Fruit fly (Drosophila melanogaster) whole organism, embryonic: Measurements from ENCODE around the gene Cpr30B.

Experiments
- ATbp ChIP-seq: fragments of 200-800 bp; sonication (Bioruptor generic); optimal IDR thresholded peaks from 2 replicates; lab custom pipeline; 2017; ENCODE audit warnings: missing biosample characterization, mild to moderate bottlenecking, missing genetic modification characterization, missing genetic modification reagents
- Atf-2 ChIP-seq: fragments of 200-800 bp; sonication (Bioruptor generic); optimal IDR thresholded peaks from 2 replicates; lab custom pipeline; 2016; ENCODE audit warnings: missing biosample characterization, missing genetic modification characterization
- Awh ChIP-seq: fragments of 200-800 bp; sonication (Bioruptor generic); IDR thresholded peaks from 2 replicates; pipeline ENCODE4, ENCODE4 v1.3.6; 2022; ENCODE audit warnings: missing biosample characterization, missing genetic modification characterization
- Blimp-1 ChIP-seq: fragments of 200-800 bp; sonication (Bioruptor generic); optimal IDR thresholded peaks from 3 replicates; lab custom pipeline; 2018; ENCODE audit warnings: missing biosample characterization, missing genetic modification characterization, mild to moderate bottlenecking, moderate library complexity, missing genetic modification reagents
- CG10431 ChIP-seq: fragments of 200-800 bp; sonication (Bioruptor generic); optimal IDR thresholded peaks from 3 replicates; lab custom pipeline; 2018; ENCODE audit warnings: missing biosample characterization, mild to moderate bottlenecking, missing genetic modification characterization
- CG11560 ChIP-seq: fragments of 200-800 bp; sonication (Bioruptor generic); IDR thresholded peaks from 3 replicates; pipeline ENCODE4 v1.3.6; 2022; ENCODE audit warnings: missing biosample characterization, missing genetic modification characterization
- CG12155 ChIP-seq: fragments of 200-800 bp; sonication (Bioruptor generic); optimal IDR thresholded peaks from 3 replicates; lab custom pipeline; 2016; ENCODE audit warnings: missing biosample characterization, missing genetic modification characterization
- CG12391 ChIP-seq: fragments of 200-800 bp; sonication (Bioruptor generic); optimal IDR thresholded peaks from 3 replicates; lab custom pipeline; 2018; ENCODE audit warnings: missing biosample characterization, mild to moderate bottlenecking, missing genetic modification characterization, moderate library complexity
- CG13287 ChIP-seq: fragments of 200-800 bp; sonication (Bioruptor generic); IDR thresholded peaks from 2 replicates; pipeline ENCODE4 v1.3.6; 2022; ENCODE audit warnings: missing biosample characterization, missing genetic modification characterization; ENCODE audit not compliant: partially characterized antibody
- CG15514 ChIP-seq: fragments of 200-800 bp; sonication (Bioruptor generic); optimal IDR thresholded peaks from 3 replicates; lab custom pipeline; 2017; ENCODE audit warnings: missing biosample characterization, missing genetic modification characterization, mild to moderate bottlenecking, moderate library complexity, missing genetic modification reagents
- CG1647 ChIP-seq: fragments of 200-800 bp; sonication (Bioruptor generic); optimal IDR thresholded peaks from 3 replicates; lab custom pipeline; 2016; ENCODE audit warnings: missing biosample characterization, missing genetic modification characterization
- CG17359 ChIP-seq: fragments of 200-800 bp; sonication (Bioruptor generic); optimal IDR thresholded peaks from 3 replicates; lab custom pipeline; 2018; ENCODE audit warnings: missing biosample characterization, mild to moderate bottlenecking, missing genetic modification characterization, moderate library complexity
- CG1832 ChIP-seq: fragments of 200-800 bp; sonication (Bioruptor generic); optimal IDR thresholded peaks from 2 replicates; lab custom pipeline; 2017; ENCODE audit warnings: missing biosample characterization, mild to moderate bottlenecking, missing genetic modification characterization, inconsistent platforms
- CG2712 ChIP-seq: fragments of 200-800 bp; optimal IDR thresholded peaks from 3 replicates; lab custom pipeline; 2019; ENCODE audit warnings: missing biosample characterization, mild to moderate bottlenecking, missing genetic modification characterization, moderate library complexity
- CG2875 ChIP-seq: fragments of 200-800 bp; sonication (Bioruptor generic); optimal IDR thresholded peaks from 2 replicates; lab custom pipeline; 2017; ENCODE audit warnings: missing biosample characterization, mild to moderate bottlenecking, missing genetic modification characterization, missing genetic modification reagents
- CG34422 ChIP-seq: fragments of 200-800 bp; sonication (Bioruptor generic); IDR thresholded peaks from 3 replicates; pipeline ENCODE4 v1.3.6; 2022; ENCODE audit warnings: missing biosample characterization, missing genetic modification characterization
- CG4820 ChIP-seq: fragments of 200-800 bp; sonication (Bioruptor generic); optimal IDR thresholded peaks from 3 replicates; lab custom pipeline; 2016; ENCODE audit warnings: missing biosample characterization, missing genetic modification characterization
- CG7928 ChIP-seq: fragments of 200-800 bp; sonication (Bioruptor generic); optimal IDR thresholded peaks from 2 replicates; lab custom pipeline; 2017; ENCODE audit warnings: missing biosample characterization, mild to moderate bottlenecking, missing genetic modification characterization
- CG8281 ChIP-seq: fragments of 200-800 bp; sonication (Bioruptor generic); optimal IDR thresholded peaks from 2 replicates; lab custom pipeline; 2018; ENCODE audit warnings: missing biosample characterization, mild to moderate bottlenecking, missing genetic modification characterization, moderate library complexity
- CG8359 ChIP-seq: fragments of 200-800 bp; sonication (Bioruptor generic); optimal IDR thresholded peaks from 2 replicates; lab custom pipeline; 2017; ENCODE audit warnings: missing biosample characterization, mild to moderate bottlenecking, missing genetic modification characterization, borderline replicate concordance
- CG8924 ChIP-seq: fragments of 200-800 bp; optimal IDR thresholded peaks from 3 replicates; lab custom pipeline; 2019; ENCODE audit warnings: missing biosample characterization, mild to moderate bottlenecking, missing genetic modification characterization, moderate library complexity
- Camta ChIP-seq: fragments of 200-800 bp; sonication (Bioruptor generic); optimal IDR thresholded peaks from 2 replicates; lab custom pipeline; 2016; ENCODE audit warnings: missing biosample characterization, missing genetic modification characterization
- CrebB ChIP-seq: fragments of 200-800 bp; sonication (Bioruptor generic); optimal IDR thresholded peaks from 3 replicates; lab custom pipeline; 2018; ENCODE audit warnings: missing biosample characterization, mild to moderate bottlenecking, missing genetic modification characterization
- Dfd ChIP-seq, 2 experiments: fragments of >200 bp; optimal IDR thresholded peaks; 2 replicates each; lab custom pipeline; 2017; ENCODE audit warnings: missing biosample characterization in 2 of 2, missing genetic modification characterization in 2 of 2
- Doc2 ChIP-seq: fragments of 200-800 bp; sonication (Bioruptor generic); IDR thresholded peaks from 2 replicates; pipeline ENCODE4 v1.3.6; 2022; ENCODE audit warnings: missing biosample characterization, missing genetic modification characterization
- HmgZ ChIP-seq: fragments of 200-800 bp; sonication (Bioruptor generic); optimal IDR thresholded peaks from 2 replicates; lab custom pipeline; 2018; ENCODE audit warnings: missing biosample characterization, mild to moderate bottlenecking, missing genetic modification characterization
- Lim3 ChIP-seq: fragments of 200-800 bp; sonication (Bioruptor generic); IDR thresholded peaks from 2 replicates; pipeline ENCODE4 v1.3.6; 2022; ENCODE audit warnings: missing biosample characterization, missing genetic modification characterization
- MBD-R2 ChIP-seq: fragments of 200-800 bp; sonication (Bioruptor generic); IDR thresholded peaks from 2 replicates; pipeline ENCODE4 v1.3.6; 2022; ENCODE audit warnings: missing biosample characterization, missing genetic modification characterization
- NC2α ChIP-seq: fragments of 200-800 bp; sonication (Bioruptor generic); optimal IDR thresholded peaks from 2 replicates; lab custom pipeline; 2016; ENCODE audit warnings: missing biosample characterization, missing genetic modification characterization
- NfI ChIP-seq: fragments of 200-800 bp; sonication (Bioruptor generic); optimal IDR thresholded peaks from 3 replicates; lab custom pipeline; 2018; ENCODE audit warnings: missing biosample characterization, mild to moderate bottlenecking, missing genetic modification characterization, moderate library complexity
- Trl ChIP-seq, 3 experiments: fragments of >200 bp in 2 of 3; fragments of 200-800 bp in 1 of 3; sonication (Bioruptor generic) in 1 of 3; optimal IDR thresholded peaks; 2 replicates in 1 of 3; 3 replicates in 2 of 3; lab custom pipeline; 2016 to 2017; ENCODE audit warnings: missing biosample characterization in 1 of 3, missing genetic modification characterization in 1 of 3
- ab ChIP-seq: fragments of 200-800 bp; sonication (Bioruptor generic); optimal IDR thresholded peaks from 2 replicates; lab custom pipeline; 2016; ENCODE audit warnings: missing biosample characterization, missing genetic modification characterization
- al ChIP-seq: fragments of 200-800 bp; sonication (Bioruptor generic); IDR thresholded peaks from 2 replicates; pipeline ENCODE4 v1.3.6; 2022; ENCODE audit warnings: missing biosample characterization, missing genetic modification characterization
- ap ChIP-seq: fragments of 200-800 bp; sonication (Bioruptor generic); IDR thresholded peaks from 2 replicates; pipeline ENCODE4 v1.3.6; 2022; ENCODE audit warnings: missing biosample characterization, missing genetic modification characterization
- bcd ChIP-seq: fragments of 200-800 bp; sonication (Bioruptor generic); optimal IDR thresholded peaks from 2 replicates; lab custom pipeline; 2017; ENCODE audit warnings: missing biosample characterization, mild to moderate bottlenecking, missing genetic modification characterization
- dimm ChIP-seq: fragments of 200-800 bp; sonication (Bioruptor generic); IDR thresholded peaks from 2 replicates; pipeline ENCODE4 v1.3.6; 2022; ENCODE audit warnings: missing biosample characterization, missing genetic modification characterization
- dmrt99B ChIP-seq: fragments of 200-800 bp; sonication (Bioruptor generic); optimal IDR thresholded peaks from 2 replicates; lab custom pipeline; 2018; ENCODE audit warnings: missing biosample characterization, mild to moderate bottlenecking, missing genetic modification characterization, moderate library complexity
- dysf ChIP-seq: fragments of 200-800 bp; sonication (Bioruptor generic); IDR thresholded peaks from 3 replicates; pipeline ENCODE4 v1.3.6; 2022; ENCODE audit warnings: missing biosample characterization, missing genetic modification characterization
- emc ChIP-seq: fragments of 200-800 bp; sonication (Bioruptor generic); optimal IDR thresholded peaks from 2 replicates; lab custom pipeline; 2016; ENCODE audit warnings: missing biosample characterization, missing genetic modification characterization
- kay ChIP-seq: fragments of 200-800 bp; sonication (Bioruptor generic); optimal IDR thresholded peaks from 2 replicates; lab custom pipeline; 2016; ENCODE audit warnings: missing biosample characterization, missing genetic modification characterization
- klu ChIP-seq: fragments of 200-800 bp; sonication (Bioruptor generic); IDR thresholded peaks from 2 replicates; pipeline ENCODE4 v1.3.6; 2022; ENCODE audit warnings: missing biosample characterization, missing genetic modification characterization
- maf-S ChIP-seq: fragments of 200-800 bp; sonication (Bioruptor generic); optimal IDR thresholded peaks from 2 replicates; lab custom pipeline; 2016; ENCODE audit warnings: missing biosample characterization, missing genetic modification characterization
- phol ChIP-seq: fragments of 200-800 bp; sonication (Bioruptor generic); optimal IDR thresholded peaks from 3 replicates; lab custom pipeline; 2018; ENCODE audit warnings: missing biosample characterization, mild to moderate bottlenecking, missing genetic modification characterization, moderate library complexity
- pum ChIP-seq: fragments of 200-800 bp; sonication (Bioruptor generic); optimal IDR thresholded peaks from 2 replicates; lab custom pipeline; 2016; ENCODE audit warnings: missing biosample characterization, missing genetic modification characterization
- pzg ChIP-seq: fragments of 200-800 bp; sonication (Bioruptor generic); optimal IDR thresholded peaks from 3 replicates; lab custom pipeline; 2018; ENCODE audit warnings: missing biosample characterization, mild to moderate bottlenecking, missing genetic modification characterization, moderate library complexity
- row ChIP-seq: fragments of 200-800 bp; sonication (Bioruptor generic); IDR thresholded peaks from 3 replicates; pipeline ENCODE4 v1.3.6; 2022; ENCODE audit warnings: missing biosample characterization, missing genetic modification characterization
- run ChIP-seq: fragments of 200-800 bp; sonication (Bioruptor generic); optimal IDR thresholded peaks from 3 replicates; lab custom pipeline; 2018; ENCODE audit warnings: missing biosample characterization, mild to moderate bottlenecking, missing genetic modification characterization
- sqz ChIP-seq: fragments of 200-800 bp; sonication (Bioruptor generic); optimal IDR thresholded peaks from 3 replicates; lab custom pipeline; 2018; ENCODE audit warnings: missing biosample characterization, mild to moderate bottlenecking, missing genetic modification characterization
- unc-4 ChIP-seq: fragments of 200-800 bp; sonication (Bioruptor generic); IDR thresholded peaks from 2 replicates; pipeline ENCODE4 v1.3.6; 2022; ENCODE audit warnings: missing biosample characterization, missing genetic modification characterization; ENCODE audit not compliant: partially characterized antibody
- usp ChIP-seq: fragments of >200 bp; optimal IDR thresholded peaks from 2 replicates; lab custom pipeline; 2017; ENCODE audit warnings: missing biosample characterization, missing genetic modification characterization

Cpr30B gene

dm6 chr2L:9525719-9526118 is 17.0 kb upstream of the Cpr30B start (continued):
- TF ChIP-seq CG15514 (GFP tag; lab: Kevin White, UChicago) (peak; percentile 88), kay (GFP tag; lab: Kevin White, UChicago) (peak; percentile 80), bcd (GFP tag; lab: Kevin White, UChicago) (peak; percentile 83), Atf-2 (GFP tag; lab: Kevin White, UChicago) (peak; percentile 76), sqz (GFP tag; lab: Kevin White, UChicago) (peak; percentile 83), CG1647 (GFP tag; lab: Kevin White, UChicago) (peak; percentile 83), CG17359 (tag; lab: Kevin White, UChicago) (peak; percentile 89), Doc2 (GFP tag; lab: Robert Waterston, UW) (no peak), dmrt99B (tag; lab: Kevin White, UChicago) (peak; percentile 63), HmgZ (peak; percentile 95), CG8924 (tag; lab: Kevin White, UChicago) (peak; percentile 82), CG1832 (GFP tag; lab: Kevin White, UChicago) (no peak), CG8359 (peak; percentile 77), ab (GFP tag; lab: Kevin White, UChicago) (no peak), pzg (GFP tag; lab: Kevin White, UChicago) (peak; percentile 9), Lim3 (GFP tag; lab: Robert Waterston, UW) (no peak; the same call in 1 of the 2 replicates), dimm (GFP tag; lab: Robert Waterston, UW) (no peak), maf-S (GFP tag; lab: Kevin White, UChicago) (peak; percentile 87), CG2875 (GFP tag; lab: Kevin White, UChicago) (peak; percentile 96), CG2712 (tag; lab: Kevin White, UChicago) (peak; percentile 83), CrebB (tag; lab: Kevin White, UChicago) (peak; percentile 97), NC2α (GFP tag; lab: Kevin White, UChicago) (peak; percentile 87), CG7928 (peak; percentile 64), CG11560 (tag; lab: Robert Waterston, UW) (no peak), MBD-R2 (GFP tag; lab: Robert Waterston, UW) (peak; percentile 36; the same call in 1 of the 2 replicates), ap (GFP tag; lab: Robert Waterston, UW) (peak; percentile 27; the same call in 1 of the 2 replicates), Blimp-1 (GFP tag; lab: Kevin White, UChicago) (peak; percentile 85), run (tag; lab: Kevin White, UChicago) (peak; percentile 93), CG10431 (peak; percentile 95), Awh (GFP tag; lab: Robert Waterston, UW) (peak; percentile 93), unc-4 (GFP tag; lab: Robert Waterston, UW) (no peak), NfI (GFP tag; lab: Kevin White, UChicago) (peak; percentile 74), dysf (GFP tag; lab: Robert Waterston, UW) (peak; percentile 73; the same call in 2 of the 3 replicates), ATbp (GFP tag; lab: Kevin White, UChicago) (peak; percentile 97), CG12155 (GFP tag; lab: Kevin White, UChicago) (peak; percentile 45), Trl (optimal IDR thresholded peaks at IDR 0.05; lab: Kevin White, UChicago) (no peak), Trl (GFP tag; optimal IDR thresholded peaks at IDR 0.05; lab: Kevin White, UChicago) (peak; percentile 97), row (GFP tag; lab: Robert Waterston, UW) (peak; percentile 11; the same call in 1 of the 3 replicates), CG12391 (tag; lab: Kevin White, UChicago) (peak; percentile 67), Camta (GFP tag; lab: Kevin White, UChicago) (peak; percentile 73), phol (tag; lab: Kevin White, UChicago) (peak; percentile 7), emc (GFP tag; lab: Kevin White, UChicago) (peak; percentile 61), pum (GFP tag; lab: Kevin White, UChicago) (peak; percentile 78), CG13287 (GFP tag; lab: Robert Waterston, UW) (no peak), CG4820 (GFP tag; lab: Kevin White, UChicago) (peak; percentile 76), usp (no peak), al (GFP tag; lab: Robert Waterston, UW) (no peak), Dfd (GFP tag; optimal IDR thresholded peaks at IDR 0.05; lab: Kevin White, UChicago) (no peak), CG34422 (GFP tag; lab: Robert Waterston, UW) (peak; percentile 49; the same call in 1 of the 3 replicates), klu (GFP tag; lab: Robert Waterston, UW) (no peak), CG8281 (peak; percentile 84)
